Worm (Caenorhabditis elegans) whole organism, late embryonic: ENCODE data around the gene R07H5.16.

Source experiments
- F13H6.1 ChIP-seq: sonication (generic microtip); optimal IDR thresholded peaks from 2 replicates; lab custom pipeline; 2016; ENCODE audit warnings: missing genetic modification characterization, missing compliant biosample characterization
- T23F11.4 ChIP-seq: fragments of 200-800 bp; sonication (Bioruptor generic); optimal IDR thresholded peaks from 2 replicates; lab custom pipeline; 2018; ENCODE audit warnings: mild to moderate bottlenecking, missing genetic modification characterization, missing compliant biosample characterization
- dmd-4 ChIP-seq: sonication (generic microtip); optimal IDR thresholded peaks from 2 replicates; lab custom pipeline; 2016; ENCODE audit warnings: borderline replicate concordance, missing genetic modification characterization, missing compliant biosample characterization
- hlh-30 ChIP-seq: sonication (generic microtip); optimal IDR thresholded peaks from 2 replicates; lab custom pipeline; 2017; ENCODE audit warnings: antibody characterized with exemption, missing genetic modification characterization, missing compliant biosample characterization; ENCODE audit not compliant: insufficient read depth
- mec-3 ChIP-seq: sonication (generic microtip); optimal IDR thresholded peaks from 2 replicates; lab custom pipeline; 2016; ENCODE audit warnings: borderline replicate concordance, missing genetic modification characterization, missing compliant biosample characterization
- nfya-1 ChIP-seq: sonication (generic microtip); optimal IDR thresholded peaks from 2 replicates; lab custom pipeline; 2017; ENCODE audit warnings: missing genetic modification characterization, mild to moderate bottlenecking, missing compliant biosample characterization, antibody characterized with exemption, moderate library complexity
- nhr-11 ChIP-seq: fragments of 150-350 bp; optimal IDR thresholded peaks from 2 replicates; lab custom pipeline; 2014; ENCODE audit warnings: missing biosample characterization, missing genetic modification characterization
- nhr-232 ChIP-seq: sonication (generic microtip); optimal IDR thresholded peaks from 2 replicates; lab custom pipeline; 2016; ENCODE audit warnings: missing genetic modification characterization, missing compliant biosample characterization
- pqm-1 ChIP-seq: sonication (generic microtip); optimal IDR thresholded peaks from 2 replicates; lab custom pipeline; 2016; ENCODE audit warnings: missing genetic modification characterization, missing compliant biosample characterization
- sox-2 ChIP-seq: fragments of 200-800 bp; sonication (Bioruptor generic); IDR thresholded peaks from 2 replicates; pipeline ENCODE4 v1.3.6; 2022; ENCODE audit warnings: missing genetic modification reagents, missing genetic modification characterization, missing compliant biosample characterization
- unc-55 ChIP-seq: sonication (generic microtip); optimal IDR thresholded peaks from 2 replicates; lab custom pipeline; 2017; ENCODE audit warnings: missing biosample characterization, missing genetic modification reagents, missing genetic modification characterization
- unc-86 ChIP-seq: sonication (generic microtip); optimal IDR thresholded peaks from 2 replicates; lab custom pipeline; 2016; ENCODE audit warnings: missing genetic modification characterization, missing compliant biosample characterization
- ztf-16 ChIP-seq: sonication (generic microtip); optimal IDR thresholded peaks from 2 replicates; lab custom pipeline; 2017; ENCODE audit warnings: missing genetic modification characterization, missing compliant biosample characterization

DNA sequence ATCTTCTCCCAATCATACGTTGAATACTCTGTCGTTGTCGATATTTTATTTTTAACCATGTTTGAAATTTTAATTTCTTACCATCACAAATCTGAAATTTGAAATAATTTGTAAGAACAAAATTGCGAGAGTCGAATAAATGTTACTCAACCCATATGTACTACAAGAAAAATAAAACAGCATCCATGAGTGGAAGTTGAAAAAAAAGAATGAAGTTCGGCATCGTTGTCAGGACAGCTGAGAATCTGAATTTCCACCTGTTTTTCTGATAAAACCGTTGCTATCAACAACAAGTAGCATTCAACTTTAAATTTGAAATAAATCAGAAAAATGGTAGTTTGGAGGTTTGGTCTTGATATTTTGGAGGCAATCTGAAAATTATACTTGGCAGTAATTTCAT lies 24.7 kb downstream of the R07H5.16 start, which contains the start of gene C29F4.3:
- TF ChIP-seq mec-3 (tag; lab: Kevin White, UChicago), result no peak
- no peak for TF ChIP-seq nhr-11 (tag; lab: Kevin White, UChicago)
- TF ChIP-seq T23F11.4 (GFP tag; lab: Kevin White, UChicago), result no peak
- TF ChIP-seq hlh-30 (tag; lab: Kevin White, UChicago), result no peak
- no peak for TF ChIP-seq pqm-1 (tag; lab: Kevin White, UChicago)
- TF ChIP-seq sox-2 (GFP tag; lab: Robert Waterston, UW), result no peak
- TF ChIP-seq nfya-1 (tag; lab: Kevin White, UChicago), result no peak
- TF ChIP-seq dmd-4 (tag; lab: Kevin White, UChicago), result no peak
- no peak for TF ChIP-seq nhr-232 (tag; lab: Kevin White, UChicago)
- no peak for TF ChIP-seq F13H6.1 (tag; lab: Kevin White, UChicago)
- TF ChIP-seq unc-86 (tag; lab: Kevin White, UChicago), result no peak
- no peak for TF ChIP-seq ztf-16 (tag; lab: Kevin White, UChicago)
- no peak for TF ChIP-seq unc-55 (GFP tag; lab: Kevin White, UChicago)
